Worm (Caenorhabditis elegans) whole organism, midembryonic: ENCODE data around the gene col-123.

ENCODE experiments used
- med-1 ChIP-seq: sonication (generic microtip); optimal IDR thresholded peaks from 2 replicates; lab custom pipeline; 2017; ENCODE audit warnings: missing genetic modification characterization, mild to moderate bottlenecking, missing compliant biosample characterization, antibody characterized with exemption, missing genetic modification reagents; ENCODE audit not compliant: insufficient read depth
- ztf-29 ChIP-seq: fragments of 200-800 bp; sonication (Bioruptor generic); IDR thresholded peaks from 2 replicates; pipeline ENCODE4 v1.3.6; 2022; ENCODE audit warnings: missing genetic modification reagents, missing genetic modification characterization, missing compliant biosample characterization

ce11 chrIV:9846574-9846973, 24.9 kb downstream of the col-123 start, which contains the start of gene K07F5.6:
- TF ChIP-seq ztf-29 (GFP tag; lab: Robert Waterston, UW) (no peak), med-1 (GFP tag; lab: Kevin White, UChicago) (no peak)
